Fruit fly (Drosophila melanogaster) whole organism, embryonic: ENCODE results near the gene dysc.
A peak's percentile ranks its signal among the peaks of the same experiment; 100 is the strongest.

Experiments
- Atf3 ChIP-seq: fragments of 200-800 bp; sonication (Bioruptor generic); optimal IDR thresholded peaks from 3 replicates; lab custom pipeline; 2016; ENCODE audit warnings: missing biosample characterization, missing genetic modification characterization
- BtbVII ChIP-seq: fragments of 200-800 bp; sonication (Bioruptor generic); optimal IDR thresholded peaks from 3 replicates; lab custom pipeline; 2017; ENCODE audit warnings: missing biosample characterization, mild to moderate bottlenecking, missing genetic modification characterization
- CG10979 ChIP-seq: fragments of 200-800 bp; sonication (Bioruptor generic); optimal IDR thresholded peaks from 2 replicates; lab custom pipeline; 2018; ENCODE audit warnings: missing biosample characterization, mild to moderate bottlenecking, missing genetic modification characterization, moderate library complexity
- CG11247 ChIP-seq: fragments of 200-800 bp; sonication (Bioruptor generic); IDR thresholded peaks from 2 replicates; pipeline ENCODE4 v1.3.6; 2022; ENCODE audit warnings: missing biosample characterization, missing genetic modification characterization
- CG11456 ChIP-seq: fragments of 200-800 bp; sonication (Bioruptor generic); IDR thresholded peaks from 3 replicates; pipeline ENCODE4 v1.3.6; 2022; ENCODE audit warnings: missing biosample characterization, missing genetic modification characterization
- CG12155 ChIP-seq: fragments of 200-800 bp; sonication (Bioruptor generic); optimal IDR thresholded peaks from 3 replicates; lab custom pipeline; 2016; ENCODE audit warnings: missing biosample characterization, missing genetic modification characterization
- CG13287 ChIP-seq: fragments of 200-800 bp; sonication (Bioruptor generic); IDR thresholded peaks from 2 replicates; pipeline ENCODE4 v1.3.6; 2022; ENCODE audit warnings: missing biosample characterization, missing genetic modification characterization; ENCODE audit not compliant: partially characterized antibody
- CG1603 ChIP-seq: fragments of 200-800 bp; sonication (Bioruptor generic); optimal IDR thresholded peaks from 2 replicates; lab custom pipeline; 2019; ENCODE audit warnings: missing biosample characterization, mild to moderate bottlenecking, missing genetic modification characterization, moderate library complexity
- CG17612 ChIP-seq: fragments of 200-800 bp; sonication (Bioruptor generic); IDR thresholded peaks from 2 replicates; pipeline ENCODE4 v1.3.6; 2022; ENCODE audit warnings: missing biosample characterization, missing genetic modification characterization
- CG17912 ChIP-seq: fragments of 200-800 bp; sonication (Bioruptor generic); optimal IDR thresholded peaks from 2 replicates; lab custom pipeline; 2018; ENCODE audit warnings: missing biosample characterization, mild to moderate bottlenecking, missing genetic modification characterization
- CG3838 ChIP-seq: fragments of 200-800 bp; sonication (Bioruptor generic); optimal IDR thresholded peaks from 3 replicates; lab custom pipeline; 2016; ENCODE audit warnings: missing biosample characterization, missing genetic modification characterization
- CG3995 ChIP-seq: fragments of 200-800 bp; sonication (Bioruptor generic); optimal IDR thresholded peaks from 3 replicates; lab custom pipeline; 2016; ENCODE audit warnings: missing biosample characterization, missing genetic modification characterization
- CG7786 ChIP-seq: fragments of 200-800 bp; sonication (Bioruptor generic); optimal IDR thresholded peaks from 2 replicates; lab custom pipeline; 2016; ENCODE audit warnings: missing biosample characterization, missing genetic modification characterization
- CG7928 ChIP-seq: fragments of 200-800 bp; sonication (Bioruptor generic); optimal IDR thresholded peaks from 2 replicates; lab custom pipeline; 2017; ENCODE audit warnings: missing biosample characterization, mild to moderate bottlenecking, missing genetic modification characterization
- CG8388 ChIP-seq: fragments of 200-800 bp; sonication (Bioruptor generic); optimal IDR thresholded peaks from 2 replicates; lab custom pipeline; 2019; ENCODE audit warnings: missing biosample characterization, mild to moderate bottlenecking, missing genetic modification characterization, moderate library complexity
- CG8924 ChIP-seq: fragments of 200-800 bp; optimal IDR thresholded peaks from 3 replicates; lab custom pipeline; 2019; ENCODE audit warnings: missing biosample characterization, mild to moderate bottlenecking, missing genetic modification characterization, moderate library complexity
- CG9437 ChIP-seq: fragments of 200-800 bp; sonication (Bioruptor generic); optimal IDR thresholded peaks from 2 replicates; lab custom pipeline; 2018; ENCODE audit warnings: missing biosample characterization, mild to moderate bottlenecking, missing genetic modification characterization
- CrebB ChIP-seq: fragments of 200-800 bp; sonication (Bioruptor generic); optimal IDR thresholded peaks from 3 replicates; lab custom pipeline; 2018; ENCODE audit warnings: missing biosample characterization, mild to moderate bottlenecking, missing genetic modification characterization
- D19A ChIP-seq: fragments of 200-800 bp; optimal IDR thresholded peaks from 3 replicates; lab custom pipeline; 2019; ENCODE audit warnings: missing biosample characterization, mild to moderate bottlenecking, missing genetic modification characterization, moderate library complexity
- Dip2 ChIP-seq: fragments of 200-800 bp; sonication (Bioruptor generic); IDR thresholded peaks from 2 replicates; pipeline ENCODE4 v1.3.6; 2022; ENCODE audit warnings: missing biosample characterization, missing genetic modification characterization
- Doc2 ChIP-seq: fragments of 200-800 bp; sonication (Bioruptor generic); IDR thresholded peaks from 2 replicates; pipeline ENCODE4 v1.3.6; 2022; ENCODE audit warnings: missing biosample characterization, missing genetic modification characterization
- Fer2 ChIP-seq: fragments of 200-800 bp; sonication (Bioruptor generic); optimal IDR thresholded peaks from 2 replicates; lab custom pipeline; 2018; ENCODE audit warnings: missing biosample characterization, mild to moderate bottlenecking, missing genetic modification characterization, moderate library complexity
- HLH54F ChIP-seq: fragments of 200-800 bp; sonication (Bioruptor generic); optimal IDR thresholded peaks from 3 replicates; lab custom pipeline; 2016; ENCODE audit warnings: missing biosample characterization, missing genetic modification characterization
- Hmr ChIP-seq: fragments of 200-800 bp; sonication (Bioruptor generic); optimal IDR thresholded peaks from 3 replicates; lab custom pipeline; 2017; ENCODE audit warnings: mild to moderate bottlenecking, missing biosample characterization, missing genetic modification reagents, missing genetic modification characterization
- Med ChIP-seq: fragments of 200-800 bp; sonication (Bioruptor generic); peaks from one replicate; lab custom pipeline; 2016; ENCODE audit warnings: missing biosample characterization, missing genetic modification characterization, mild to moderate bottlenecking, inconsistent platforms, moderate library complexity
- NFAT ChIP-seq: fragments of 200-800 bp; sonication (Bioruptor generic); IDR thresholded peaks from 2 replicates; pipeline ENCODE4 v1.3.6; 2022; ENCODE audit warnings: missing biosample characterization, missing genetic modification characterization
- Nf-YA ChIP-seq: fragments of 200-800 bp; sonication (Bioruptor generic); IDR thresholded peaks from 2 replicates; pipeline ENCODE4 v1.3.6; 2022; ENCODE audit warnings: missing biosample characterization, missing genetic modification characterization
- Poxn ChIP-seq: fragments of 200-800 bp; sonication (Bioruptor generic); IDR thresholded peaks from 2 replicates; pipeline ENCODE4 v1.3.6; 2022; ENCODE audit warnings: missing biosample characterization, missing genetic modification characterization
- Rfx ChIP-seq: fragments of 200-800 bp; sonication (Bioruptor generic); IDR thresholded peaks from 2 replicates; pipeline ENCODE4 v1.3.6; 2022; ENCODE audit warnings: missing biosample characterization, missing genetic modification characterization
- Sry-δ ChIP-seq: fragments of 200-800 bp; sonication (Bioruptor generic); optimal IDR thresholded peaks from 2 replicates; lab custom pipeline; 2016; ENCODE audit warnings: missing biosample characterization, missing genetic modification characterization
- Xbp1 ChIP-seq: fragments of 200-800 bp; sonication (Bioruptor generic); optimal IDR thresholded peaks from 3 replicates; lab custom pipeline; 2016; ENCODE audit warnings: missing biosample characterization, mild to moderate bottlenecking, missing genetic modification characterization
- Xrp1 ChIP-seq: fragments of 200-800 bp; sonication (Bioruptor generic); IDR thresholded peaks from 2 replicates; pipeline ENCODE4 v1.3.6; 2022; ENCODE audit warnings: missing biosample characterization, missing genetic modification characterization
- ap ChIP-seq: fragments of 200-800 bp; sonication (Bioruptor generic); IDR thresholded peaks from 2 replicates; pipeline ENCODE4 v1.3.6; 2022; ENCODE audit warnings: missing biosample characterization, missing genetic modification characterization
- bsh ChIP-seq, 2 experiments: fragments of 200-800 bp; sonication (Bioruptor generic); optimal IDR thresholded peaks; 2 replicates each; lab custom pipeline; 2017 to 2018; ENCODE audit warnings: mild to moderate bottlenecking in 2 of 2, missing biosample characterization in 2 of 2, missing genetic modification characterization in 2 of 2, moderate library complexity in 1 of 2
- dan ChIP-seq: fragments of 200-800 bp; sonication (Bioruptor generic); IDR thresholded peaks from 2 replicates; pipeline ENCODE4 v1.3.6; 2022; ENCODE audit warnings: missing biosample characterization, missing genetic modification characterization
- danr ChIP-seq: fragments of 200-800 bp; sonication (Bioruptor generic); IDR thresholded peaks from 2 replicates; pipeline ENCODE4 v1.3.6; 2022; ENCODE audit warnings: missing biosample characterization, missing genetic modification characterization
- ftz-f1 ChIP-seq: fragments of 200-800 bp; sonication (Bioruptor generic); optimal IDR thresholded peaks from 2 replicates; lab custom pipeline; 2016; ENCODE audit warnings: missing biosample characterization, missing genetic modification characterization
- gce ChIP-seq: fragments of 200-800 bp; sonication (Bioruptor generic); IDR thresholded peaks from 3 replicates; pipeline ENCODE4 v1.3.6; 2022; ENCODE audit warnings: missing biosample characterization, missing genetic modification characterization
- gro ChIP-seq: fragments of 200-800 bp; sonication (Bioruptor generic); optimal IDR thresholded peaks from 2 replicates; lab custom pipeline; 2016; ENCODE audit warnings: missing biosample characterization, missing genetic modification characterization
- ken ChIP-seq: fragments of 200-800 bp; sonication (Bioruptor generic); IDR thresholded peaks from 3 replicates; pipeline ENCODE4 v1.3.6; 2022; ENCODE audit warnings: missing biosample characterization, missing genetic modification characterization
- maf-S ChIP-seq: fragments of 200-800 bp; sonication (Bioruptor generic); optimal IDR thresholded peaks from 2 replicates; lab custom pipeline; 2016; ENCODE audit warnings: missing biosample characterization, missing genetic modification characterization
- mirr ChIP-seq: fragments of 200-800 bp; sonication (Bioruptor generic); optimal IDR thresholded peaks from 3 replicates; lab custom pipeline; 2018; ENCODE audit warnings: missing biosample characterization, mild to moderate bottlenecking, missing genetic modification characterization
- p53 ChIP-seq: fragments of 200-800 bp; sonication (Bioruptor generic); optimal IDR thresholded peaks from 2 replicates; lab custom pipeline; 2016; ENCODE audit warnings: missing biosample characterization, missing genetic modification characterization
- psq ChIP-seq: fragments of 200-800 bp; sonication (Bioruptor generic); optimal IDR thresholded peaks from 2 replicates; lab custom pipeline; 2017; ENCODE audit warnings: missing biosample characterization, missing genetic modification characterization
- ssp ChIP-seq: fragments of 200-800 bp; sonication (Bioruptor generic); IDR thresholded peaks from 2 replicates; pipeline ENCODE4 v1.3.6; 2022; ENCODE audit warnings: missing biosample characterization, missing genetic modification characterization
- sug ChIP-seq: fragments of 200-800 bp; optimal IDR thresholded peaks from 2 replicates; lab custom pipeline; 2019; ENCODE audit warnings: missing biosample characterization, mild to moderate bottlenecking, missing genetic modification characterization, moderate library complexity
- tap ChIP-seq: fragments of 200-800 bp; optimal IDR thresholded peaks from 3 replicates; lab custom pipeline; 2019; ENCODE audit warnings: missing biosample characterization, mild to moderate bottlenecking, missing genetic modification characterization, moderate library complexity
- tgo ChIP-seq: fragments of 200-800 bp; sonication (Bioruptor generic); IDR thresholded peaks from 3 replicates; pipeline ENCODE4 v1.3.6; 2022; ENCODE audit warnings: missing biosample characterization, missing genetic modification characterization
- tin ChIP-seq: fragments of 200-800 bp; sonication (Bioruptor generic); optimal IDR thresholded peaks from 3 replicates; lab custom pipeline; 2016; ENCODE audit warnings: missing biosample characterization, missing genetic modification characterization

The dysc gene

DNA sequence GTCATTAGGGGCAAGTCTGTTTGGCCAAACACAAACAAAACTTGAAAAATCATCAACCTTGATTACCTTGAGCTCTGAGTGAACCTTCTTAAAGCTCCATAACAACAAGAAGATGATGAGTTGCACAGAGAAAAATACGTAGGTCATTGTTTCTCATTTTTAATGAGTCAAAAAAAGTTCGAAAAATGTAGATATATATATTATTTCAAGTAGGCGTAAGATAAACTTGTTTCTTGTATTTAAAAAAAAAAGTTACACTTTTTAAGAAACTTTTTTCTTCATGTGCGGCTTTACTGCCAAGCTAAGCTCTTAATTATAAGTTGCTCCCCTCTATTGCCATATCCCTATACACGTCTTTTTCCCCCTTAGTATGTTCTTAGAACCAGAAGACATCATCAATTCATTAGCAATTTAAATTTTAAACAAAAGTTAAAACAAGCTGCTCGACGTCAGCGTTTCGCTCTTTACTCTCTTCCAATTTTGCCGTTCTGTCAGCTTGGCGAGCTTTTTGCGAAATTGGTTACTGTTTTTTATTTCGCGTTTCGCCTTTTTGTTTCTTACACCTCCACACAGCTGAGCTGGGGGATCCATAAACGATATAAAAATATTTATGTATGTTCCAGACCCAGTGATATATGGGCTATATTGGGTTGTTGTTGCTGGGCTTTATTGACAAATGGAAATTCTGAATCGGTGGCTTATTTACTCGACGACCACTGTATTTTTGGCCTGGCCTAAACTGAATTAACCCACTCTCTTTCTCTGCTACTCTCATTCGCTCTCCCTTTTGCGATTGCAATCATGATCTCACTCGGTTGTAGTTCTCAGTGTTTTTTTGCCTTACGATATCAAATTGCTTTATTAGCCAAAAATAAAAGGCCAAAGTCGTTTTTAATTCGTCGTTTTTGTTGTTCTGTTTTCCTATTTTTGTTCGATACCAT is 20.6 kb upstream of the dysc start (continued):
- TF ChIP-seq CG11456 (GFP tag; lab: Robert Waterston, UW) (peak; percentile 77), Sry-δ (GFP tag; lab: Kevin White, UChicago) (no peak), psq (GFP tag; lab: Kevin White, UChicago) (no peak), ap (GFP tag; lab: Robert Waterston, UW) (peak; percentile 45; the same call in 1 of the 2 replicates), mirr (GFP tag; lab: Kevin White, UChicago) (no peak), Xbp1 (GFP tag; lab: Kevin White, UChicago) (peak; percentile 32), Doc2 (GFP tag; lab: Robert Waterston, UW) (no peak), gro (GFP tag; lab: Kevin White, UChicago) (no peak), CG9437 (GFP tag; lab: Kevin White, UChicago) (peak; percentile 4), p53 (GFP tag; lab: Kevin White, UChicago) (no peak), bsh (GFP tag; optimal IDR thresholded peaks at IDR 0.05; lab: Kevin White, UChicago) (peak in 1 of 2 experiments; percentile 70), CG8388 (GFP tag; lab: Kevin White, UChicago) (peak; percentile 50), CG3838 (GFP tag; lab: Kevin White, UChicago) (no peak), CG11247 (GFP tag; lab: Robert Waterston, UW) (peak; percentile 77), HLH54F (GFP tag; lab: Kevin White, UChicago) (peak; percentile 5), danr (0 out of 2 replicates have a peak, but pooled peaks have one; percentile 15), CG12155 (GFP tag; lab: Kevin White, UChicago) (peak; percentile 24), sug (tag; lab: Kevin White, UChicago) (no peak), Poxn (GFP tag; lab: Robert Waterston, UW) (peak; percentile 46; the same call in 1 of the 2 replicates), tgo (peak; percentile 74), Med (GFP tag; lab: Kevin White, UChicago) (peak; percentile 77), Xrp1 (GFP tag; lab: Robert Waterston, UW) (peak; percentile 70), CG8924 (tag; lab: Kevin White, UChicago) (peak; percentile 23), D19A (tag; lab: Kevin White, UChicago) (peak; percentile 1), tap (no peak), ken (GFP tag; lab: Robert Waterston, UW) (peak; percentile 13; the same call in 1 of the 3 replicates), CG13287 (no peak), BtbVII (peak; percentile 47), CG17612 (0 out of 2 replicates have a peak, but pooled peaks have one; percentile 13), Fer2 (tag; lab: Kevin White, UChicago) (no peak), CG10979 (tag; lab: Kevin White, UChicago) (peak; percentile 53), Atf3 (no peak), Nf-YA (GFP tag; lab: Robert Waterston, UW) (0 out of 2 replicates have a peak, but pooled peaks have one; percentile 6), CG1603 (tag; lab: Kevin White, UChicago) (no peak), ssp (GFP tag; lab: Robert Waterston, UW) (peak; percentile 58), CG7928 (GFP tag; lab: Kevin White, UChicago) (peak; percentile 31), Rfx (GFP tag; lab: Robert Waterston, UW) (peak; percentile 91), dan (GFP tag; lab: Robert Waterston, UW) (no peak), maf-S (peak; percentile 9), ftz-f1 (GFP tag; lab: Kevin White, UChicago) (no peak), CrebB (tag; lab: Kevin White, UChicago) (no peak), Hmr (peak; percentile 16), tin (GFP tag; lab: Kevin White, UChicago) (peak; percentile 42), gce (GFP tag; lab: Robert Waterston, UW) (0 out of 3 replicates have a peak, but pooled peaks have one; percentile 16), CG17912 (GFP tag; lab: Kevin White, UChicago) (no peak), CG7786 (no peak), Dip2 (GFP tag; lab: Robert Waterston, UW) (no peak), CG3995 (GFP tag; lab: Kevin White, UChicago) (no peak), NFAT (GFP tag; lab: Robert Waterston, UW) (peak; percentile 70; the same call in 1 of the 2 replicates)
